Worm (Caenorhabditis elegans) whole organism, mixed stage, embryonic: ENCODE results near the gene dpy-3.

ENCODE experiments used
- bed-3 ChIP-seq: fragments of 200-800 bp; sonication (Bioruptor generic); optimal IDR thresholded peaks from 3 replicates; lab custom pipeline; 2018; ENCODE audit warnings: mild to moderate bottlenecking, missing genetic modification characterization, moderate library complexity, missing compliant biosample characterization
- blmp-1 ChIP-seq: fragments of 150-350 bp; optimal IDR thresholded peaks from 2 replicates; lab custom pipeline; 2014; ENCODE audit warnings: missing biosample characterization, missing genetic modification characterization
- ceh-39 ChIP-seq: fragments of 150-350 bp; optimal IDR thresholded peaks from 2 replicates; lab custom pipeline; 2014; ENCODE audit warnings: missing biosample characterization, missing genetic modification characterization
- ces-1 ChIP-seq: fragments of 150-350 bp; optimal IDR thresholded peaks from 2 replicates; lab custom pipeline; 2014; ENCODE audit warnings: missing biosample characterization, missing genetic modification reagents, missing genetic modification characterization
- elt-3 ChIP-seq: fragments of 150-350 bp; optimal IDR thresholded peaks from 2 replicates; lab custom pipeline; 2014; ENCODE audit warnings: missing biosample characterization, missing genetic modification characterization
- flh-1 ChIP-seq: fragments of 200-800 bp; sonication (Bioruptor generic); optimal IDR thresholded peaks from 2 replicates; lab custom pipeline; 2018; ENCODE audit warnings: mild to moderate bottlenecking, missing genetic modification characterization, moderate library complexity, missing compliant biosample characterization
- lsy-2 ChIP-seq: fragments of 150-350 bp; optimal IDR thresholded peaks from 2 replicates; lab custom pipeline; 2014; ENCODE audit warnings: missing biosample characterization, missing genetic modification characterization
- mab-5 ChIP-seq: fragments of 150-350 bp; optimal IDR thresholded peaks from 2 replicates; lab custom pipeline; 2014; ENCODE audit warnings: missing biosample characterization, missing genetic modification characterization
- nhr-28 ChIP-seq: fragments of 150-350 bp; optimal IDR thresholded peaks from 2 replicates; lab custom pipeline; 2014; ENCODE audit warnings: missing biosample characterization, missing genetic modification characterization
- pha-4 ChIP-seq: fragments of 150-350 bp; optimal IDR thresholded peaks from 2 replicates; lab custom pipeline; 2018; ENCODE audit warnings: missing biosample characterization, missing genetic modification reagents, missing genetic modification characterization
- sptf-1 ChIP-seq: sonication (generic microtip); optimal IDR thresholded peaks from 2 replicates; lab custom pipeline; 2017; ENCODE audit warnings: mild to moderate bottlenecking, missing genetic modification characterization, moderate library complexity, missing compliant biosample characterization
- unc-39 ChIP-seq: fragments of 150-350 bp; optimal IDR thresholded peaks from 2 replicates; lab custom pipeline; 2014; ENCODE audit warnings: missing biosample characterization, missing genetic modification characterization
- unc-62 ChIP-seq: fragments of 150-350 bp; optimal IDR thresholded peaks from 2 replicates; lab custom pipeline; 2014; ENCODE audit warnings: missing biosample characterization, missing genetic modification reagents, missing genetic modification characterization

ce11 chrX:2130141-2130540 is 15.3 kb downstream of the dpy-3 start, which contains the start of gene F53B1.8:
- TF ChIP-seq bed-3 (GFP tag; lab: Kevin White, UChicago): no peak
- TF ChIP-seq lsy-2 (tag; lab: Kevin White, UChicago): no peak
- TF ChIP-seq unc-62 (GFP tag; lab: Kevin White, UChicago): no peak
- TF ChIP-seq flh-1 (GFP tag; lab: Kevin White, UChicago): no peak
- TF ChIP-seq nhr-28 (tag; lab: Kevin White, UChicago): no peak
- no peak for TF ChIP-seq ceh-39 (tag; lab: Kevin White, UChicago)
- TF ChIP-seq mab-5 (tag; lab: Kevin White, UChicago): no peak
- no peak for TF ChIP-seq elt-3
- no peak for TF ChIP-seq unc-39 (tag; lab: Kevin White, UChicago)
- TF ChIP-seq blmp-1 (tag; lab: Kevin White, UChicago): no peak
- no peak for TF ChIP-seq sptf-1 (tag; lab: Kevin White, UChicago)
- TF ChIP-seq ces-1: no peak
- no peak for TF ChIP-seq pha-4 (tag; lab: Kevin White, UChicago)
